Fruit fly (Drosophila melanogaster): Measurements from ENCODE around the gene CG4229.

The CG4229 gene

DNA sequence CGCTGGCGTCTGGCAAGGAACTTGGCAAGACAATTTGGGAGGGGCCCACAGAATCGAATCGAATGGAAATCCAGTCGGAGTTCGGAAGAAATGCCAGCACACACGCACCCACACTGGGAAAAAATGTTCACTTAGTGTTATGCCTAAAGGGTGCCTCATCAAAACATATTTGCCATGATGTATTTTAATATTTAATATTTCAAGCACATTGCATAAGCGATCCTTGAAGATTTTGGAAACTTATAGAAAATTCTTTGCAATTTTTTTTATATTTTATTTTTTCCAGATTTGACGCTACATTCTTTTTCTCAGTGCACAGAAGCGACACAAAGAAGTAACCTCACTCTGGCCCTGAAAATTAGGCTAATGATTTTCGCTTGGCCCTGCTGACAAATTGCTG is 9.5 kb downstream of the CG4229 start (continued):
- TF ChIP-seq CG32532 (GFP tag; IDR thresholded peaks at IDR 0.05) (no peak), grau (tag; optimal IDR thresholded peaks at IDR 0.05) (no peak), CG1647 (GFP tag; optimal IDR thresholded peaks at IDR 0.05) (no peak), abd-A (tag; optimal IDR thresholded peaks at IDR 0.05) (no peak), row (GFP tag; IDR thresholded peaks at IDR 0.05) (peak; percentile 49), CG18476 (GFP tag; optimal IDR thresholded peaks at IDR 0.05) (no peak), CG18011 (GFP tag; optimal IDR thresholded peaks at IDR 0.05) (no peak), stwl (tag; optimal IDR thresholded peaks at IDR 0.05) (no peak), CrebB (tag; optimal IDR thresholded peaks at IDR 0.05) (no peak), pnt (GFP tag; optimal IDR thresholded peaks at IDR 0.05) (no peak), Hr3 (GFP tag; optimal IDR thresholded peaks at IDR 0.05) (no peak), bigmax (GFP tag; optimal IDR thresholded peaks at IDR 0.05) (no peak), Side (GFP tag; optimal IDR thresholded peaks at IDR 0.05) (no peak), CG6175 (GFP tag; IDR thresholded peaks at IDR 0.05) (no peak), CG17361 (GFP tag; IDR thresholded peaks at IDR 0.05) (no peak), CG33213 (GFP tag; optimal IDR thresholded peaks at IDR 0.05) (no peak), CG14965 (GFP tag; optimal IDR thresholded peaks at IDR 0.05; ENCODE audit: borderline replicate concordance) (no peak), fru (optimal IDR thresholded peaks at IDR 0.05) (no peak), salm (tag; optimal IDR thresholded peaks at IDR 0.05) (no peak), sima (GFP tag; optimal IDR thresholded peaks at IDR 0.05) (no peak), CG7963 (GFP tag; IDR thresholded peaks at IDR 0.05; ENCODE audit: partially characterized antibody) (no peak), pb (GFP tag; optimal IDR thresholded peaks at IDR 0.05) (no peak), gt (GFP tag; IDR thresholded peaks at IDR 0.05) (no peak), bab2 (GFP tag; optimal IDR thresholded peaks at IDR 0.05) (no peak), hth (optimal IDR thresholded peaks at IDR 0.05) (no peak), E2f2 (GFP tag; IDR thresholded peaks at IDR 0.05) (no peak), CG13123 (GFP tag; optimal IDR thresholded peaks at IDR 0.05) (no peak), HHEX (GFP tag; optimal IDR thresholded peaks at IDR 0.05) (no peak), gem (tag; optimal IDR thresholded peaks at IDR 0.05) (peak; percentile 30), eyg (GFP tag; optimal IDR thresholded peaks at IDR 0.05) (no peak), MTF-1 (GFP tag; optimal IDR thresholded peaks at IDR 0.05; ENCODE audit: borderline replicate concordance) (no peak), CG16863 (GFP tag; optimal IDR thresholded peaks at IDR 0.05) (no peak), slbo (GFP tag; IDR thresholded peaks at IDR 0.05) (no peak), Hand (GFP tag; optimal IDR thresholded peaks at IDR 0.05) (no peak), ro (GFP tag; IDR thresholded peaks at IDR 0.05) (no peak), CG11085 (GFP tag; IDR thresholded peaks at IDR 0.05) (no peak), CG2875 (GFP tag; optimal IDR thresholded peaks at IDR 0.05) (no peak), Hmr (GFP tag; optimal IDR thresholded peaks at IDR 0.05) (no peak), ERR (GFP tag; optimal IDR thresholded peaks at IDR 0.05) (no peak), CG31388 (GFP tag; optimal IDR thresholded peaks at IDR 0.05) (no peak), CG15073 (GFP tag; optimal IDR thresholded peaks at IDR 0.05) (no peak), CG8089 (GFP tag; optimal IDR thresholded peaks at IDR 0.05) (no peak), insv (GFP tag; optimal IDR thresholded peaks at IDR 0.05) (no peak), kni (GFP tag; optimal IDR thresholded peaks at IDR 0.05) (no peak), CG11247 (GFP tag; IDR thresholded peaks at IDR 0.05) (no peak), CG6813 (GFP tag; optimal IDR thresholded peaks at IDR 0.05) (no peak), az2 (GFP tag; optimal IDR thresholded peaks at IDR 0.05) (no peak), hkb (optimal IDR thresholded peaks at IDR 0.05) (no peak), hkb (GFP tag; IDR thresholded peaks at IDR 0.05) (peak; percentile 49; the same call in 1 of the 2 replicates), CoRest (tag; optimal IDR thresholded peaks at IDR 0.05) (peak; percentile 17), Neu2 (GFP tag; optimal IDR thresholded peaks at IDR 0.05; ENCODE audit: borderline replicate concordance) (no peak), bcd (GFP tag; optimal IDR thresholded peaks at IDR 0.05) (no peak), CG7271 (tag; optimal IDR thresholded peaks at IDR 0.05) (no peak)
